Worm (Caenorhabditis elegans) whole organism, late embryonic: ENCODE measurements around the gene swt-6.

Experiments
- K09A11.1 ChIP-seq: sonication (generic microtip); optimal IDR thresholded peaks from 2 replicates; lab custom pipeline; 2017; ENCODE audit warnings: antibody characterized with exemption, mild to moderate bottlenecking, missing genetic modification characterization, missing compliant biosample characterization; ENCODE audit not compliant: insufficient read depth
- T23F11.4 ChIP-seq: fragments of 200-800 bp; sonication (Bioruptor generic); optimal IDR thresholded peaks from 2 replicates; lab custom pipeline; 2018; ENCODE audit warnings: mild to moderate bottlenecking, missing genetic modification characterization, missing compliant biosample characterization
- ceh-18 ChIP-seq: sonication (generic microtip); optimal IDR thresholded peaks from 2 replicates; lab custom pipeline; 2016; ENCODE audit warnings: missing genetic modification characterization, missing compliant biosample characterization
- ceh-19 ChIP-seq: fragments of 200-800 bp; sonication (Bioruptor generic); optimal IDR thresholded peaks from 2 replicates; lab custom pipeline; 2018; ENCODE audit warnings: mild to moderate bottlenecking, missing genetic modification characterization, missing compliant biosample characterization
- ceh-2 ChIP-seq: sonication (generic microtip); optimal IDR thresholded peaks from 2 replicates; lab custom pipeline; 2016; ENCODE audit warnings: missing genotype, missing genetic modification characterization, missing compliant biosample characterization
- ceh-22 ChIP-seq: sonication (generic microtip); optimal IDR thresholded peaks from 2 replicates; lab custom pipeline; 2017; ENCODE audit warnings: missing biosample characterization, missing genetic modification characterization
- ceh-34 ChIP-seq: sonication (generic microtip); optimal IDR thresholded peaks from 2 replicates; lab custom pipeline; 2016; ENCODE audit warnings: mild to moderate bottlenecking, missing genetic modification characterization, missing compliant biosample characterization
- ceh-45 ChIP-seq: fragments of 200-800 bp; sonication (Bioruptor generic); IDR thresholded peaks from 2 replicates; pipeline ENCODE4 v1.3.6; 2022; ENCODE audit warnings: missing genetic modification reagents, missing genetic modification characterization, missing compliant biosample characterization
- ceh-48 ChIP-seq: sonication (generic microtip); optimal IDR thresholded peaks from 2 replicates; lab custom pipeline; 2016; ENCODE audit warnings: missing genetic modification characterization, inconsistent platforms, missing compliant biosample characterization
- ceh-6 ChIP-seq: fragments of 200-800 bp; sonication (Bioruptor generic); optimal IDR thresholded peaks from 2 replicates; lab custom pipeline; 2018; ENCODE audit warnings: mild to moderate bottlenecking, missing genetic modification characterization, missing compliant biosample characterization
- dmd-4 ChIP-seq: sonication (generic microtip); optimal IDR thresholded peaks from 2 replicates; lab custom pipeline; 2016; ENCODE audit warnings: borderline replicate concordance, missing genetic modification characterization, missing compliant biosample characterization
- dve-1 ChIP-seq: sonication (generic microtip); optimal IDR thresholded peaks from 2 replicates; lab custom pipeline; 2017; ENCODE audit warnings: antibody characterized with exemption, mild to moderate bottlenecking, missing genetic modification characterization, missing compliant biosample characterization
- elt-2 ChIP-seq: sonication (generic microtip); optimal IDR thresholded peaks from 2 replicates; lab custom pipeline; 2016; ENCODE audit warnings: missing genetic modification reagents, missing genetic modification characterization, missing compliant biosample characterization
- fax-1 ChIP-seq: sonication (generic microtip); optimal IDR thresholded peaks from 2 replicates; lab custom pipeline; 2016; ENCODE audit warnings: missing genotype, missing genetic modification characterization, missing compliant biosample characterization
- fkh-10 ChIP-seq: fragments of 150-350 bp; optimal IDR thresholded peaks from 2 replicates; lab custom pipeline; 2014; ENCODE audit warnings: missing biosample characterization, missing genetic modification reagents, missing genetic modification characterization
- fkh-6 ChIP-seq: sonication (generic microtip); optimal IDR thresholded peaks from 2 replicates; lab custom pipeline; 2016; ENCODE audit warnings: missing genetic modification characterization, missing compliant biosample characterization
- hlh-13 ChIP-seq: fragments of 200-800 bp; sonication (Bioruptor generic); optimal IDR thresholded peaks from 2 replicates; lab custom pipeline; 2018; ENCODE audit warnings: mild to moderate bottlenecking, missing genetic modification characterization, missing compliant biosample characterization
- hlh-15 ChIP-seq: sonication (generic microtip); optimal IDR thresholded peaks from 2 replicates; lab custom pipeline; 2016; ENCODE audit warnings: missing genetic modification characterization, missing compliant biosample characterization
- hlh-6 ChIP-seq: sonication (generic microtip); optimal IDR thresholded peaks from 2 replicates; lab custom pipeline; 2016; ENCODE audit warnings: missing genotype, missing genetic modification characterization, missing compliant biosample characterization
- lin-11 ChIP-seq: fragments of 200-800 bp; sonication (Bioruptor generic); optimal IDR thresholded peaks from 2 replicates; lab custom pipeline; 2018; ENCODE audit warnings: mild to moderate bottlenecking, missing genetic modification characterization, missing compliant biosample characterization
- mec-3 ChIP-seq: sonication (generic microtip); optimal IDR thresholded peaks from 2 replicates; lab custom pipeline; 2016; ENCODE audit warnings: borderline replicate concordance, missing genetic modification characterization, missing compliant biosample characterization
- nfya-1 ChIP-seq: sonication (generic microtip); optimal IDR thresholded peaks from 2 replicates; lab custom pipeline; 2017; ENCODE audit warnings: missing genetic modification characterization, mild to moderate bottlenecking, missing compliant biosample characterization, antibody characterized with exemption, moderate library complexity
- nhr-11 ChIP-seq: fragments of 150-350 bp; optimal IDR thresholded peaks from 2 replicates; lab custom pipeline; 2014; ENCODE audit warnings: missing biosample characterization, missing genetic modification characterization
- odd-2 ChIP-seq: sonication (generic microtip); optimal IDR thresholded peaks from 2 replicates; lab custom pipeline; 2017; ENCODE audit warnings: antibody characterized with exemption, mild to moderate bottlenecking, missing genetic modification characterization, missing compliant biosample characterization
- pag-3 ChIP-seq: sonication (generic microtip); optimal IDR thresholded peaks from 2 replicates; lab custom pipeline; 2016; ENCODE audit warnings: missing compliant biosample characterization, missing genetic modification characterization, borderline replicate concordance
- pat-9 ChIP-seq: fragments of 200-800 bp; sonication (Bioruptor generic); optimal IDR thresholded peaks from 2 replicates; lab custom pipeline; 2018; ENCODE audit warnings: mild to moderate bottlenecking, missing genetic modification characterization, moderate library complexity, missing compliant biosample characterization
- pax-1 ChIP-seq: fragments of 150-350 bp; optimal IDR thresholded peaks from 2 replicates; lab custom pipeline; 2014; ENCODE audit warnings: missing biosample characterization, missing genetic modification characterization
- pha-4 ChIP-seq: fragments of 150-350 bp; optimal IDR thresholded peaks from 2 replicates; lab custom pipeline; 2018; ENCODE audit warnings: missing biosample characterization, missing genetic modification reagents, missing genetic modification characterization
- pqm-1 ChIP-seq: sonication (generic microtip); optimal IDR thresholded peaks from 2 replicates; lab custom pipeline; 2016; ENCODE audit warnings: missing genetic modification characterization, missing compliant biosample characterization
- pros-1 ChIP-seq: fragments of 150-350 bp; optimal IDR thresholded peaks from 2 replicates; lab custom pipeline; 2014; ENCODE audit warnings: missing biosample characterization, missing genetic modification reagents, missing genetic modification characterization
- ref-2 ChIP-seq: sonication (generic microtip); optimal IDR thresholded peaks from 2 replicates; lab custom pipeline; 2016; ENCODE audit warnings: missing genetic modification characterization, missing compliant biosample characterization
- rnt-1 ChIP-seq: sonication (generic microtip); optimal IDR thresholded peaks from 2 replicates; lab custom pipeline; 2016; ENCODE audit warnings: missing genetic modification characterization, missing compliant biosample characterization
- sdc-2 ChIP-seq: sonication (generic microtip); optimal IDR thresholded peaks from 2 replicates; lab custom pipeline; 2016; ENCODE audit warnings: missing genotype, missing genetic modification characterization, missing compliant biosample characterization
- sox-2 ChIP-seq: fragments of 200-800 bp; sonication (Bioruptor generic); IDR thresholded peaks from 2 replicates; pipeline ENCODE4 v1.3.6; 2022; ENCODE audit warnings: missing genetic modification reagents, missing genetic modification characterization, missing compliant biosample characterization
- unc-42 ChIP-seq: sonication (generic microtip); optimal IDR thresholded peaks from 2 replicates; lab custom pipeline; 2016; ENCODE audit warnings: missing genotype, missing genetic modification characterization, missing compliant biosample characterization
- unc-55 ChIP-seq: sonication (generic microtip); optimal IDR thresholded peaks from 2 replicates; lab custom pipeline; 2017; ENCODE audit warnings: missing biosample characterization, missing genetic modification reagents, missing genetic modification characterization

Gene swt-6

ce11 chrV:13981677-13982076, 27.5 kb downstream of the swt-6 start:
- TF ChIP-seq odd-2 (tag; lab: Kevin White, UChicago) = no peak

DNA sequence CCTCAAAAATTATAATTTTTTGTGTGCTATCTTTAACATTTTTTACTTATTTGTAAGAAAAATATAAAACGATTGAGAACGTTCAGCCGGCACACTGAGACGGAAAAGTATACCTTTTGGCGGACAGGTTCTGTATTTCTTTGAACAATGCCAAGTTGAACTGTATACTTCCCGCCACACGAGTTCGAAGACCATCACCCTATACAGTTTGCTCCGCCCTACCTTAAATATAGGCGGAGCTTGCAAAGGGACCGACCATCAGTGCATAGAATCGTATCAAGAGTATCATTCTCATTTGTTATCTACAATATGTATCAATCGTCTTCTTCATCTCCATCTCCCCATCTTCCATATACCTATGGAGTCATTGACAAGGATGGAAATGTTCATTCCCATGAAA, 30.7 kb downstream of the swt-6 start, which contains the start of gene end-1:
Gene end-1, plus strand, starts transcription at position 301 of the 400 bp plus-strand sequence.
- TF ChIP-seq sdc-2 (tag; lab: Kevin White, UChicago) (no peak), unc-42 (tag; lab: Kevin White, UChicago) (no peak), dve-1 (tag; lab: Kevin White, UChicago) (no peak), fkh-10 (no peak), sox-2 (no peak), fkh-6 (tag; lab: Kevin White, UChicago) (no peak), pros-1 (tag; lab: Kevin White, UChicago) (no peak), fax-1 (no peak), elt-2 (tag; lab: Kevin White, UChicago) (no peak), pqm-1 (no peak)
- TF ChIP-seq, all 69 proteins: peak for 0

DNA sequence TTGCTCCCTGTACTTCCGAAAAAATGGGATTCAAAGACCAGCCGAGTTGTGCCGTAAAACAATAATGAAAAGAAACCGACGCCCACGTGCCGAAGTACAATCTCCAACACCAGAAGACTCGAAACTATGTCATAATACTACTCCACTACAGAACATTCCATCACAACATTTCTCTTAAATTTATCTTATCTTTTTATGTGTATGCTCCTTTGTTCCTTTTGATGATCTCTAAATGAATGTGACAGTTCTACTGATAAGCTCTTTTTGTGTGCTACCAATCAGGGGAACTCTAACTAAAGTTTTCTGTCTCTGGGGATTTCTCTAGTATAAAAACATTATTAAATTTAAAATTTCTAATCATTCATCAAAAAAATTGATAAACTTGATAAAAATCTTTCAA, 32.7 kb downstream of the swt-6 start:
- TF ChIP-seq elt-2 (tag; lab: Kevin White, UChicago) (peak; percentile 89), ceh-2 (tag; lab: Kevin White, UChicago) (no peak), ceh-19 (GFP tag; lab: Kevin White, UChicago) (no peak)

DNA sequence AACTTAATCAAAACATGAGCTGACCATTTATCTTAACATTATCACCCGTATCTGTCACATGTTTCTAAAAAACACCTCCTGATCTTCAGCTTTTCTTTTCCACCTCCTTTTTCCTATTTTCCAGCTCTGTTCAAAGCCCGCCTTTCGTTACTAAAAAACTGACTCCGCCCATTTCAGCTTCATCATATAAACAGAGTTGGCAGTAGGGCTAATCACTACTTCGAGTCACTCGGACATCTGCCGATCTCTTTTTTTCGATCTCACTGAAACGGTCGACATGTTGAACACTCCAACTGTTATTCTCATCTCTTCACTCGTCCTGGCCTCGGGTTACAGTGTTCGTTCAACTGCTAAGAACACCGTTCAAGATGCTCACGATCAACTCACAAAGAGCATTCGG, 38.3 kb downstream of the swt-6 start, which contains the start of gene droe-4:
Gene droe-4, plus strand, starts transcription at position 172 of the 400 bp plus-strand sequence.
- TF ChIP-seq pha-4 (tag; lab: Kevin White, UChicago) (no peak), ceh-34 (tag; lab: Kevin White, UChicago) (no peak), fkh-6 (tag; lab: Kevin White, UChicago) (no peak), ceh-22 (tag; lab: Kevin White, UChicago) (no peak), ceh-48 (no peak), mec-3 (tag; lab: Kevin White, UChicago) (no peak)

DNA sequence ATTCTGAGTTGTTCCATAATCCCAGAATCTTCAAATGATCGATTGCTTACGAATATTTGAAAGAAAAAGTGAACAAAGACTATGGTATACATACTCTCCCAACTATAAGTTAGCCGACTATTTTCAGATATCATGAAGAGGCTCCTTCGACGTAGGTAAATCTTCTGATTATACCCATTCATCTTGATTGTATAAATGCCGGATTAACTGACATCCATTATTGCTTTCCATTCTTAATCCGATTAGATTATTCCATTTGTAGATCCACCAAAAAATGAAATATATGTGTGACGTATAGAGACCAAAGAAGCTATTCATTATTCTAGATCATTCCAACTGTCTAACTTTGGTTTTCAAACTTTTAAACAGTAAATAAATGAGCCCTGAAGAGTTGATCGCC, 39.3 kb downstream of the swt-6 start:
- TF ChIP-seq pros-1 (tag; lab: Kevin White, UChicago) = no peak

DNA sequence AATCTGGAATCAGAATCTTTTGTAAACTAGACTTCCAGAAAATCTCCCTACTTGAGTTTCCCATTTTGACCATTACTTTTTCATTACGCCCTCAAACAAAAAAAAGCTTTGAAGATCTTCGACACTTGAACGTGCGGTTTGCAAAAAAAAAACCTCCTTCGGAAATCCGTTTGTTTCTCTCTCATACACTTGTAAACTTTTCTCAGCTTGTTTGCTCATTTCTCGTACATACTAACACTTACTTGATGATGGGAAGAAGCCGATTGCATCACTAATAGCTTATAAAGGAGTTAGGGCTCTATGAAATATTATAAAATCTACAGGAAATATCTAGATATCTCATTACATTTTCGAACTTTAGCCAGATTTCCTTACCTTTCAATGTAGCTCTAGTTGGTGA, 47.8 kb downstream of the swt-6 start:
- TF ChIP-seq pag-3 (tag; lab: Kevin White, UChicago) = no peak
- TF ChIP-seq unc-42 (tag; lab: Kevin White, UChicago) = no peak
- TF ChIP-seq pat-9 (tag; lab: Kevin White, UChicago) = no peak
- no peak for TF ChIP-seq ceh-48
- no peak for TF ChIP-seq T23F11.4 (GFP tag; lab: Kevin White, UChicago)
- no peak for TF ChIP-seq rnt-1 (tag; lab: Kevin White, UChicago)

DNA sequence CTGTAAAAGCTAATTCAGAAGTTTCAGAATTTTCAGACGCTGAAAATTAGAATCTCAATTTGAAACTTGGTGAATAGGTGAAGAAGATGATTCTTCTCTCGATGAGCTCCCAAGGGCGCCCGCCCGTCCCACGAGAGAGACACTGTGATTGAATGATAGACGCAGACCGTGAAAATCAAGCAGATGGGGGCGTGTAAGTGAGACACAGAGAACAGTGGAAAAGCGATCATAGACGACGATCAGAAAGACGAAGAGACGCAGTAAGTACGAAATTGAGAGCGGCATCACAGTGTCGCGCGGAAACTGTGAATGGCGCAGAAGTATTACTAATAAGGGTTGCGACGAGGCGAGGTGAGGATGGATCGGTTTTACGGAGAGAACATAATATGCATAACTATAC, 48.2 kb downstream of the swt-6 start:
- TF ChIP-seq pros-1 (tag; lab: Kevin White, UChicago) (no peak), unc-42 (tag; lab: Kevin White, UChicago) (no peak), odd-2 (tag; lab: Kevin White, UChicago) (no peak), ceh-45 (no peak), ceh-18 (tag; lab: Kevin White, UChicago) (peak; percentile 28), nfya-1 (tag; lab: Kevin White, UChicago) (peak; percentile 11), hlh-13 (GFP tag; lab: Kevin White, UChicago) (no peak), pha-4 (tag; lab: Kevin White, UChicago) (no peak), pat-9 (tag; lab: Kevin White, UChicago) (no peak), elt-2 (tag; lab: Kevin White, UChicago) (no peak), ref-2 (tag; lab: Kevin White, UChicago) (no peak), lin-11 (no peak), pag-3 (tag; lab: Kevin White, UChicago) (no peak), hlh-6 (tag; lab: Kevin White, UChicago) (no peak), unc-55 (GFP tag; lab: Kevin White, UChicago) (peak; percentile 3), ceh-6 (GFP tag; lab: Kevin White, UChicago) (no peak), ceh-22 (tag; lab: Kevin White, UChicago) (no peak), K09A11.1 (tag; lab: Kevin White, UChicago) (no peak), ceh-19 (GFP tag; lab: Kevin White, UChicago) (no peak), T23F11.4 (GFP tag; lab: Kevin White, UChicago) (no peak), fkh-10 (no peak), pax-1 (tag; lab: Kevin White, UChicago) (no peak), ceh-48 (no peak), mec-3 (tag; lab: Kevin White, UChicago) (no peak), hlh-15 (no peak), rnt-1 (tag; lab: Kevin White, UChicago) (peak; percentile 22), nhr-11 (no peak), sdc-2 (tag; lab: Kevin White, UChicago) (no peak), ceh-34 (tag; lab: Kevin White, UChicago) (peak; percentile 50), dmd-4 (no peak)
